Worm (Caenorhabditis elegans) whole organism, L4 larva: ENCODE measurements around the gene srh-19.

ENCODE experiments used
- D1046.2 ChIP-seq: fragments of 200-800 bp; sonication (Bioruptor generic); IDR thresholded peaks from 2 replicates; pipeline ENCODE4 v1.3.6; 2022; ENCODE audit warnings: missing genetic modification characterization, missing compliant biosample characterization
- F26F4.8 ChIP-seq: fragments of 200-800 bp; sonication (Bioruptor generic); conservative IDR thresholded peaks from 2 replicates; pipeline ENCODE4 v1.3.6; 2022; ENCODE audit warnings: missing genetic modification characterization, missing compliant biosample characterization
- F37D6.2 ChIP-seq: sonication (generic microtip); optimal IDR thresholded peaks from 2 replicates; lab custom pipeline; 2016; ENCODE audit warnings: mild to moderate bottlenecking, missing genetic modification characterization, missing compliant biosample characterization
- ceh-32 ChIP-seq: sonication (generic microtip); optimal IDR thresholded peaks from 2 replicates; lab custom pipeline; 2016; ENCODE audit warnings: mild to moderate bottlenecking, missing genetic modification characterization, missing compliant biosample characterization; ENCODE audit not compliant: poor library complexity
- ceh-82 ChIP-seq: sonication (generic microtip); optimal IDR thresholded peaks from 2 replicates; lab custom pipeline; 2017; ENCODE audit warnings: missing biosample characterization, missing genetic modification characterization
- daf-12 ChIP-seq: fragments of 150-350 bp; optimal IDR thresholded peaks from 2 replicates; lab custom pipeline; 2014; ENCODE audit warnings: missing biosample characterization, missing genetic modification reagents, missing genetic modification characterization
- daf-16 ChIP-seq, 3 experiments: sonication (generic microtip); optimal IDR thresholded peaks; 2 replicates each; lab custom pipeline; 2016 to 2017; ENCODE audit warnings: missing genetic modification characterization in 3 of 3, missing genetic modification reagents in 3 of 3, mild to moderate bottlenecking in 2 of 3, missing compliant biosample characterization in 2 of 3, missing biosample characterization in 1 of 3, moderate library complexity in 1 of 3
- daf-19 ChIP-seq: fragments of 200-800 bp; sonication (Bioruptor generic); conservative IDR thresholded peaks from 2 replicates; pipeline ENCODE4 v1.3.6; 2022; ENCODE audit warnings: missing genetic modification characterization, missing compliant biosample characterization
- daf-8 ChIP-seq: fragments of 200-800 bp; sonication (Bioruptor generic); IDR thresholded peaks from 2 replicates; pipeline ENCODE4 v1.3.6; 2022; ENCODE audit warnings: missing genetic modification characterization, missing compliant biosample characterization
- hmg-1.1 ChIP-seq: fragments of 200-800 bp; sonication (Bioruptor generic); IDR thresholded peaks from 2 replicates; pipeline ENCODE4 v1.3.6; 2022; ENCODE audit warnings: missing genetic modification reagents, missing genetic modification characterization, missing compliant biosample characterization
- lin-1 ChIP-seq: fragments of 200-800 bp; sonication (Bioruptor generic); IDR thresholded peaks from 2 replicates; pipeline ENCODE4 v1.3.6; 2022; ENCODE audit warnings: missing genetic modification reagents, missing genetic modification characterization, missing compliant biosample characterization
- lin-39 ChIP-seq: fragments of 150-350 bp; optimal IDR thresholded peaks from 2 replicates; lab custom pipeline; 2014; ENCODE audit warnings: missing biosample characterization, missing genetic modification reagents, missing genetic modification characterization
- lsy-2 ChIP-seq, 2 experiments: fragments of 150-350 bp in 1 of 2; sonication (generic microtip) in 1 of 2; optimal IDR thresholded peaks; 2 replicates each; lab custom pipeline; 2014 to 2017; ENCODE audit warnings: missing biosample characterization in 2 of 2, missing genetic modification characterization in 2 of 2
- mdl-1 ChIP-seq, 2 experiments: fragments of 150-350 bp in 1 of 2; sonication (generic microtip) in 1 of 2; optimal IDR thresholded peaks; 2 replicates each; lab custom pipeline; 2014 to 2017; ENCODE audit warnings: missing biosample characterization in 2 of 2, missing genetic modification characterization in 2 of 2
- mxl-3 ChIP-seq: fragments of 200-800 bp; sonication (Bioruptor generic); optimal IDR thresholded peaks from 2 replicates; lab custom pipeline; 2018; ENCODE audit warnings: mild to moderate bottlenecking, missing genetic modification characterization, missing compliant biosample characterization
- nhr-28 ChIP-seq: fragments of 150-350 bp; optimal IDR thresholded peaks from 2 replicates; lab custom pipeline; 2014; ENCODE audit warnings: missing biosample characterization, missing genetic modification characterization
- nhr-41 ChIP-seq: fragments of 200-800 bp; sonication (Bioruptor generic); IDR thresholded peaks from 2 replicates; pipeline ENCODE4 v1.3.6; 2022; ENCODE audit warnings: missing genetic modification reagents, missing genetic modification characterization, missing compliant biosample characterization
- nhr-76 ChIP-seq: fragments of 150-350 bp; optimal IDR thresholded peaks from 2 replicates; lab custom pipeline; 2014; ENCODE audit warnings: missing biosample characterization, missing genetic modification characterization
- nhr-77 ChIP-seq: fragments of 150-350 bp; optimal IDR thresholded peaks from 2 replicates; lab custom pipeline; 2014; ENCODE audit warnings: missing biosample characterization, missing genetic modification characterization
- pqm-1 ChIP-seq: sonication (generic microtip); optimal IDR thresholded peaks from 2 replicates; lab custom pipeline; 2017; ENCODE audit warnings: missing biosample characterization, missing genetic modification characterization
- zag-1 ChIP-seq: fragments of 150-350 bp; optimal IDR thresholded peaks from 2 replicates; lab custom pipeline; 2014; ENCODE audit warnings: missing biosample characterization, missing genetic modification characterization
- zfp-2 ChIP-seq: sonication (generic microtip); optimal IDR thresholded peaks from 2 replicates; lab custom pipeline; 2016; ENCODE audit warnings: mild to moderate bottlenecking, missing genetic modification characterization, missing compliant biosample characterization

Gene srh-19

ce11 chrX:1458793-1459192, 45.8 kb downstream of the srh-19 start, which contains the start of gene D1005.2:
Gene D1005.2 (plus strand): TSS chrX:1459022.
- TF ChIP-seq mdl-1 (tag; optimal IDR thresholded peaks at IDR 0.05; lab: Kevin White, UChicago) = peak in 1 of 2 experiments; percentile 64
- no peak for TF ChIP-seq ceh-32 (tag; lab: Kevin White, UChicago)
- peak; percentile 35 for TF ChIP-seq mxl-3 (GFP tag; lab: Kevin White, UChicago)
- peak; percentile 40 for TF ChIP-seq nhr-28

ce11 chrX:1459756-1460155, 46.8 kb downstream of the srh-19 start:
- TF ChIP-seq daf-16 (GFP tag; optimal IDR thresholded peaks at IDR 0.05; lab: Kevin White, UChicago) (no peak), daf-16 (tag; optimal IDR thresholded peaks at IDR 0.05; lab: Kevin White, UChicago) (peak; percentile 58), zag-1 (tag; lab: Kevin White, UChicago) (no peak)

ce11 chrX:1464699-1465098, 51.8 kb downstream of the srh-19 start, which contains the start of gene D1005.6:
Gene D1005.6 (minus strand): TSS chrX:1464799.
- TF ChIP-seq nhr-76 (tag; lab: Kevin White, UChicago) (no peak), nhr-77 (tag; lab: Kevin White, UChicago) (no peak), lin-1 (GFP tag; lab: Robert Waterston, UW) (no peak), nhr-41 (GFP tag; lab: Robert Waterston, UW) (no peak), F37D6.2 (tag; lab: Kevin White, UChicago) (no peak), hmg-1.1 (GFP tag; lab: Robert Waterston, UW) (no peak), pqm-1 (no peak), zfp-2 (tag; lab: Kevin White, UChicago) (no peak), ceh-82 (tag; lab: Kevin White, UChicago) (no peak), F26F4.8 (GFP tag; lab: Robert Waterston, UW) (no peak), D1046.2 (GFP tag; lab: Robert Waterston, UW) (no peak), lin-39 (no peak), daf-19 (GFP tag; lab: Robert Waterston, UW) (no peak), lsy-2 (tag; optimal IDR thresholded peaks at IDR 0.05; lab: Kevin White, UChicago) (no peak), daf-12 (tag; lab: Kevin White, UChicago) (no peak), daf-8 (no peak)
